Fruit fly (Drosophila melanogaster) whole organism, embryonic: Measurements from ENCODE around the gene Tango5.

ENCODE experiments used
- Ada2b ChIP-seq: fragments of 200-800 bp; sonication (Bioruptor generic); IDR thresholded peaks from 2 replicates; pipeline ENCODE4 v1.3.6; 2022; ENCODE audit warnings: missing biosample characterization, missing genetic modification characterization
- Bteb2 ChIP-seq: fragments of 200-800 bp; sonication (Bioruptor generic); optimal IDR thresholded peaks from 2 replicates; lab custom pipeline; 2016; ENCODE audit warnings: missing biosample characterization, missing genetic modification characterization
- CG12391 ChIP-seq: fragments of 200-800 bp; sonication (Bioruptor generic); optimal IDR thresholded peaks from 3 replicates; lab custom pipeline; 2018; ENCODE audit warnings: missing biosample characterization, mild to moderate bottlenecking, missing genetic modification characterization, moderate library complexity
- CG13775 ChIP-seq: fragments of 200-800 bp; sonication (Bioruptor generic); optimal IDR thresholded peaks from 3 replicates; lab custom pipeline; 2017; ENCODE audit warnings: missing biosample characterization, mild to moderate bottlenecking, missing genetic modification characterization
- CG1529 ChIP-seq: fragments of 200-800 bp; sonication (Bioruptor generic); optimal IDR thresholded peaks from 3 replicates; lab custom pipeline; 2018; ENCODE audit warnings: missing biosample characterization, missing genetic modification characterization
- CG17568 ChIP-seq: fragments of 200-800 bp; sonication (Bioruptor generic); optimal IDR thresholded peaks from 2 replicates; lab custom pipeline; 2018; ENCODE audit warnings: missing biosample characterization, mild to moderate bottlenecking, missing genetic modification characterization, moderate library complexity
- CG17802 ChIP-seq: fragments of 200-800 bp; sonication (Bioruptor generic); optimal IDR thresholded peaks from 2 replicates; lab custom pipeline; 2018; ENCODE audit warnings: missing biosample characterization, mild to moderate bottlenecking, missing genetic modification characterization, moderate library complexity
- CG2712 ChIP-seq: fragments of 200-800 bp; optimal IDR thresholded peaks from 3 replicates; lab custom pipeline; 2019; ENCODE audit warnings: missing biosample characterization, mild to moderate bottlenecking, missing genetic modification characterization, moderate library complexity
- CG3847 ChIP-seq: fragments of 200-800 bp; sonication (Bioruptor generic); IDR thresholded peaks from 2 replicates; pipeline ENCODE4 v1.3.6; 2022; ENCODE audit warnings: missing biosample characterization, missing genetic modification characterization
- CG4854 ChIP-seq: fragments of 200-800 bp; sonication (Bioruptor generic); optimal IDR thresholded peaks from 2 replicates; lab custom pipeline; 2016; ENCODE audit warnings: missing biosample characterization, missing genetic modification characterization, inconsistent platforms
- CG6683 ChIP-seq: fragments of 200-800 bp; sonication (Bioruptor generic); optimal IDR thresholded peaks from 2 replicates; lab custom pipeline; 2017; ENCODE audit warnings: missing biosample characterization, mild to moderate bottlenecking, missing genetic modification characterization, missing genetic modification reagents
- CG7372 ChIP-seq: fragments of 200-800 bp; sonication (Bioruptor generic); IDR thresholded peaks from 2 replicates; pipeline ENCODE4 v1.3.6; 2022; ENCODE audit warnings: missing biosample characterization, missing genetic modification characterization
- CG7786 ChIP-seq: fragments of 200-800 bp; sonication (Bioruptor generic); optimal IDR thresholded peaks from 2 replicates; lab custom pipeline; 2016; ENCODE audit warnings: missing biosample characterization, missing genetic modification characterization
- Doc3 ChIP-seq: fragments of 200-800 bp; sonication (Bioruptor generic); IDR thresholded peaks from 3 replicates; pipeline ENCODE4 v1.3.6; 2022; ENCODE audit warnings: missing biosample characterization, missing genetic modification characterization; ENCODE audit not compliant: partially characterized antibody
- Hey ChIP-seq: fragments of 200-800 bp; sonication (Bioruptor generic); optimal IDR thresholded peaks from 3 replicates; lab custom pipeline; 2018; ENCODE audit warnings: missing biosample characterization, mild to moderate bottlenecking, missing genetic modification characterization
- HmgZ ChIP-seq: fragments of 200-800 bp; sonication (Bioruptor generic); optimal IDR thresholded peaks from 2 replicates; lab custom pipeline; 2018; ENCODE audit warnings: missing biosample characterization, mild to moderate bottlenecking, missing genetic modification characterization
- NK7.1 ChIP-seq: fragments of 200-800 bp; sonication (Bioruptor generic); optimal IDR thresholded peaks from 3 replicates; lab custom pipeline; 2016; ENCODE audit warnings: missing biosample characterization, missing genetic modification characterization
- Nf-YA ChIP-seq: fragments of 200-800 bp; sonication (Bioruptor generic); IDR thresholded peaks from 2 replicates; pipeline ENCODE4 v1.3.6; 2022; ENCODE audit warnings: missing biosample characterization, missing genetic modification characterization
- Nf-YB ChIP-seq: fragments of 200-800 bp; sonication (Bioruptor generic); optimal IDR thresholded peaks from 3 replicates; lab custom pipeline; 2019; ENCODE audit warnings: missing biosample characterization, mild to moderate bottlenecking, missing genetic modification characterization, moderate library complexity
- Oli ChIP-seq: fragments of 200-800 bp; sonication (Bioruptor generic); optimal IDR thresholded peaks from 2 replicates; lab custom pipeline; 2018; ENCODE audit warnings: missing biosample characterization, mild to moderate bottlenecking, missing genetic modification characterization, moderate library complexity
- Ptx1 ChIP-seq: fragments of 200-800 bp; sonication (Bioruptor generic); IDR thresholded peaks from 2 replicates; pipeline ENCODE4 v1.3.6; 2022; ENCODE audit warnings: missing biosample characterization, missing genetic modification characterization
- Xbp1 ChIP-seq: fragments of 200-800 bp; sonication (Bioruptor generic); optimal IDR thresholded peaks from 3 replicates; lab custom pipeline; 2016; ENCODE audit warnings: missing biosample characterization, mild to moderate bottlenecking, missing genetic modification characterization
- ase ChIP-seq: fragments of 200-800 bp; sonication (Bioruptor generic); IDR thresholded peaks from 3 replicates; pipeline ENCODE4 v1.3.6; 2022; ENCODE audit warnings: missing biosample characterization, missing genetic modification characterization
- az2 ChIP-seq: fragments of 200-800 bp; sonication (Bioruptor generic); optimal IDR thresholded peaks from 3 replicates; lab custom pipeline; 2016; ENCODE audit warnings: missing biosample characterization, missing genetic modification characterization
- chif ChIP-seq, 2 experiments: fragments of 200-800 bp; sonication (Bioruptor generic); optimal IDR thresholded peaks; 3 replicates each; lab custom pipeline; 2016; ENCODE audit warnings: missing biosample characterization in 2 of 2, missing genetic modification characterization in 2 of 2
- crc ChIP-seq: fragments of 200-800 bp; sonication (Bioruptor generic); optimal IDR thresholded peaks from 2 replicates; lab custom pipeline; 2016; ENCODE audit warnings: missing biosample characterization, missing genetic modification characterization
- dpn ChIP-seq, 2 experiments: fragments of 200-800 bp; sonication (Bioruptor generic); optimal IDR thresholded peaks; 3 replicates each; lab custom pipeline; 2016; ENCODE audit warnings: missing biosample characterization in 2 of 2, missing genetic modification characterization in 2 of 2
- dysf ChIP-seq: fragments of 200-800 bp; sonication (Bioruptor generic); IDR thresholded peaks from 3 replicates; pipeline ENCODE4 v1.3.6; 2022; ENCODE audit warnings: missing biosample characterization, missing genetic modification characterization
- emc ChIP-seq: fragments of 200-800 bp; sonication (Bioruptor generic); optimal IDR thresholded peaks from 2 replicates; lab custom pipeline; 2016; ENCODE audit warnings: missing biosample characterization, missing genetic modification characterization
- ems ChIP-seq: fragments of 200-800 bp; sonication (Bioruptor generic); optimal IDR thresholded peaks from 3 replicates; lab custom pipeline; 2016; ENCODE audit warnings: missing biosample characterization, missing genetic modification characterization
- fd64A ChIP-seq: fragments of 200-800 bp; sonication (Bioruptor generic); optimal IDR thresholded peaks from 3 replicates; lab custom pipeline; 2018; ENCODE audit warnings: missing biosample characterization, mild to moderate bottlenecking, missing genetic modification characterization
- gcm ChIP-seq: fragments of 200-800 bp; sonication (Bioruptor generic); optimal IDR thresholded peaks from 2 replicates; lab custom pipeline; 2019; ENCODE audit warnings: missing biosample characterization, mild to moderate bottlenecking, missing genetic modification characterization, moderate library complexity
- grau ChIP-seq: fragments of 200-800 bp; optimal IDR thresholded peaks from 3 replicates; lab custom pipeline; 2019; ENCODE audit warnings: missing biosample characterization, mild to moderate bottlenecking, missing genetic modification characterization, moderate library complexity
- ind ChIP-seq: fragments of 200-800 bp; sonication (Bioruptor generic); optimal IDR thresholded peaks from 3 replicates; lab custom pipeline; 2016; ENCODE audit warnings: missing biosample characterization, missing genetic modification characterization
- klu ChIP-seq: fragments of 200-800 bp; sonication (Bioruptor generic); IDR thresholded peaks from 2 replicates; pipeline ENCODE4 v1.3.6; 2022; ENCODE audit warnings: missing biosample characterization, missing genetic modification characterization
- nau ChIP-seq: fragments of 200-800 bp; sonication (Bioruptor generic); optimal IDR thresholded peaks from 3 replicates; lab custom pipeline; 2017; ENCODE audit warnings: missing biosample characterization, mild to moderate bottlenecking, missing genetic modification characterization, missing genetic modification reagents
- nom ChIP-seq: fragments of 200-800 bp; sonication (Bioruptor generic); optimal IDR thresholded peaks from 2 replicates; lab custom pipeline; 2017; ENCODE audit warnings: missing biosample characterization, missing genetic modification characterization, mild to moderate bottlenecking, moderate library complexity, missing genetic modification reagents
- odd ChIP-seq: fragments of 200-800 bp; sonication (Bioruptor generic); optimal IDR thresholded peaks from 2 replicates; lab custom pipeline; 2017; ENCODE audit warnings: missing biosample characterization, mild to moderate bottlenecking, missing genetic modification characterization
- p53 ChIP-seq: fragments of 200-800 bp; sonication (Bioruptor generic); optimal IDR thresholded peaks from 2 replicates; lab custom pipeline; 2016; ENCODE audit warnings: missing biosample characterization, missing genetic modification characterization
- pan ChIP-seq, 4 experiments: fragments of >200 bp in 3 of 4; fragments of 200-800 bp in 1 of 4; sonication (Bioruptor generic) in 1 of 4; optimal IDR thresholded peaks in 3 of 4; IDR thresholded peaks in 1 of 4; 2 replicates each; pipeline versions ENCODE4 v1.3.6 to Lab custom; 2017 to 2022; ENCODE audit warnings: missing biosample characterization in 2 of 4, missing genetic modification characterization in 2 of 4, mixed read lengths in 1 of 4
- phol ChIP-seq: fragments of 200-800 bp; sonication (Bioruptor generic); optimal IDR thresholded peaks from 3 replicates; lab custom pipeline; 2018; ENCODE audit warnings: missing biosample characterization, mild to moderate bottlenecking, missing genetic modification characterization, moderate library complexity
- prd ChIP-seq, 3 experiments: fragments of >200 bp in 2 of 3; fragments of 200-800 bp in 1 of 3; sonication (Bioruptor generic) in 1 of 3; optimal IDR thresholded peaks in 2 of 3; IDR thresholded peaks in 1 of 3; 2 replicates in 2 of 3; 3 replicates in 1 of 3; pipeline versions ENCODE4 v1.3.6 to Lab custom; 2017 to 2022; ENCODE audit warnings: missing biosample characterization in 1 of 3, missing genetic modification characterization in 1 of 3
- pum ChIP-seq: fragments of 200-800 bp; sonication (Bioruptor generic); optimal IDR thresholded peaks from 2 replicates; lab custom pipeline; 2016; ENCODE audit warnings: missing biosample characterization, missing genetic modification characterization
- sisA ChIP-seq: fragments of 200-800 bp; sonication (Bioruptor generic); IDR thresholded peaks from 2 replicates; pipeline ENCODE4 v1.3.6; 2022; ENCODE audit warnings: missing biosample characterization, missing genetic modification characterization
- slp2 ChIP-seq: fragments of 200-800 bp; sonication (Bioruptor generic); optimal IDR thresholded peaks from 2 replicates; lab custom pipeline; 2016; ENCODE audit warnings: missing biosample characterization, missing genetic modification characterization
- sob ChIP-seq: fragments of 200-800 bp; sonication (Bioruptor generic); IDR thresholded peaks from 2 replicates; pipeline ENCODE4 v1.3.6; 2022; ENCODE audit warnings: missing biosample characterization, missing genetic modification characterization
- tio ChIP-seq: fragments of 200-800 bp; sonication (Bioruptor generic); optimal IDR thresholded peaks from 2 replicates; lab custom pipeline; 2017; ENCODE audit warnings: missing biosample characterization, missing genetic modification characterization, inconsistent platforms
- wdn ChIP-seq: fragments of 200-800 bp; sonication (Bioruptor generic); IDR thresholded peaks from 2 replicates; pipeline ENCODE4 v1.3.6; 2022; ENCODE audit warnings: missing biosample characterization, missing genetic modification characterization
- wek ChIP-seq: fragments of 200-800 bp; sonication (Bioruptor generic); optimal IDR thresholded peaks from 3 replicates; lab custom pipeline; 2018; ENCODE audit warnings: missing biosample characterization, mild to moderate bottlenecking, missing genetic modification characterization, moderate library complexity

The Tango5 gene

DNA sequence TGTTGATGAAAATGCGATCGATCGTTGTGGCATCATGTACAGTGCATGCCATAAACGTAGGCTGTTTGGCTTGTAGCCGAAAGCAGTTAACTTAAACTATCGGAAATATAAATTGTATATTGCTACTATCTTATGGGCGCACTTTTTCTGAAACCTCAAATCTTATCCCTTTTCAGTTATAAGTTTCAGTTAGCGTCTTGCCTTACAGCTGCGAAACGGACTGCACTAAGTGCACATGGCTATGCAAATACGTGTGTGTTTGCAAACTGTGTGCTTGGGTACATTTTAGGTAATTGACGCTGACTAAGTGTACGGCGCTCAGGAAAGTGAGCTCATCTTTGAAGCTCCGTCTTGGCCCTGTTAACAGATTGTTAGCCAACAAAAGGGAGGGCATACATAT is 11.5 kb upstream of the Tango5 start (continued):
- peak; percentile 37 for TF ChIP-seq phol (tag; lab: Kevin White, UChicago)
- no peak for TF ChIP-seq Nf-YB (GFP tag; lab: Kevin White, UChicago)
- no peak for TF ChIP-seq nom (GFP tag; lab: Kevin White, UChicago)
- peak; percentile 27 for TF ChIP-seq CG12391
- peak; percentile 24; the same call in 1 of the 2 replicates for TF ChIP-seq Nf-YA (GFP tag; lab: Robert Waterston, UW)
- no peak for TF ChIP-seq prd (optimal IDR thresholded peaks at IDR 0.05; lab: Kevin White, UChicago)
- TF ChIP-seq prd (GFP tag; IDR thresholded peaks at IDR 0.05; lab: Robert Waterston, UW): peak; percentile 61; the same call in 2 of the 3 replicates
- peak; percentile 47; the same call in 1 of the 2 replicates for TF ChIP-seq sob (GFP tag; lab: Robert Waterston, UW)
- TF ChIP-seq az2 (GFP tag; lab: Kevin White, UChicago): peak; percentile 2
- TF ChIP-seq HmgZ (tag; lab: Kevin White, UChicago): peak; percentile 36
- no peak for TF ChIP-seq emc (GFP tag; lab: Kevin White, UChicago)
- TF ChIP-seq gcm (GFP tag; lab: Kevin White, UChicago): no peak
- TF ChIP-seq chif (GFP tag; optimal IDR thresholded peaks at IDR 0.05; lab: Kevin White, UChicago): peak in 1 of 2 experiments; percentile 14
- TF ChIP-seq wek (GFP tag; lab: Kevin White, UChicago): peak; percentile 30
- no peak for TF ChIP-seq klu (GFP tag; lab: Robert Waterston, UW)
- TF ChIP-seq crc: peak; percentile 0
- no peak for TF ChIP-seq Hey (tag; lab: Kevin White, UChicago)
- TF ChIP-seq ase (GFP tag; lab: Robert Waterston, UW): peak; percentile 65; the same call in 2 of the 3 replicates
- peak; percentile 40 for TF ChIP-seq Xbp1
- no peak for TF ChIP-seq CG4854 (GFP tag; lab: Kevin White, UChicago)
- TF ChIP-seq slp2 (GFP tag; lab: Kevin White, UChicago): peak; percentile 14
- peak; percentile 56 for TF ChIP-seq sisA
- TF ChIP-seq nau (GFP tag; lab: Kevin White, UChicago): peak; percentile 23
- 0 out of 2 replicates have a peak, but pooled peaks have one; percentile 19 for TF ChIP-seq CG3847 (GFP tag; lab: Robert Waterston, UW)
- peak; percentile 44 for TF ChIP-seq ind (GFP tag; lab: Kevin White, UChicago)
- TF ChIP-seq tio (GFP tag; lab: Kevin White, UChicago): peak; percentile 27
- peak; percentile 69 for TF ChIP-seq dysf (GFP tag; lab: Robert Waterston, UW)
- no peak for TF ChIP-seq wdn
- no peak for TF ChIP-seq CG6683 (GFP tag; lab: Kevin White, UChicago)
- peak; percentile 3 for TF ChIP-seq NK7.1 (GFP tag; lab: Kevin White, UChicago)
- TF ChIP-seq ems (GFP tag; lab: Kevin White, UChicago): peak; percentile 42
- TF ChIP-seq Oli (tag; lab: Kevin White, UChicago): peak; percentile 58
- no peak for TF ChIP-seq pum (GFP tag; lab: Kevin White, UChicago)
- TF ChIP-seq p53 (GFP tag; lab: Kevin White, UChicago): no peak
- TF ChIP-seq CG13775 (GFP tag; lab: Kevin White, UChicago): no peak
- no peak for TF ChIP-seq pan (optimal IDR thresholded peaks at IDR 0.05; lab: Kevin White, UChicago)
- TF ChIP-seq pan (GFP tag; optimal IDR thresholded peaks at IDR 0.05 in 1 of 2, IDR thresholded peaks at IDR 0.05 in 1 of 2): peak in 1 of 2 experiments; percentile 71
- no peak for TF ChIP-seq Doc3 (GFP tag; lab: Robert Waterston, UW)
- TF ChIP-seq Ptx1 (GFP tag; lab: Robert Waterston, UW): peak; percentile 63
- peak; percentile 2 for TF ChIP-seq CG7786 (GFP tag; lab: Kevin White, UChicago)
- TF ChIP-seq Ada2b (GFP tag; lab: Robert Waterston, UW): peak; percentile 49; the same call in 1 of the 2 replicates
- no peak for TF ChIP-seq CG17568 (GFP tag; lab: Kevin White, UChicago)
- peak; percentile 32 for TF ChIP-seq CG1529
- TF ChIP-seq CG7372 (GFP tag; lab: Robert Waterston, UW): 0 out of 2 replicates have a peak, but pooled peaks have one; percentile 43
- peak; percentile 25 for TF ChIP-seq CG2712
- TF ChIP-seq CG17802 (tag; lab: Kevin White, UChicago): no peak
- no peak for TF ChIP-seq Bteb2 (GFP tag; lab: Kevin White, UChicago)
- peak; percentile 39 for TF ChIP-seq grau (tag; lab: Kevin White, UChicago)
- TF ChIP-seq odd (GFP tag; lab: Kevin White, UChicago): peak; percentile 7
- TF ChIP-seq dpn (GFP tag; optimal IDR thresholded peaks at IDR 0.05; lab: Kevin White, UChicago): peak; percentile 15 to 57
- no peak for TF ChIP-seq fd64A (GFP tag; lab: Kevin White, UChicago)
